Worm (Caenorhabditis elegans): Measurements from ENCODE around the gene irld-50.

DNA sequence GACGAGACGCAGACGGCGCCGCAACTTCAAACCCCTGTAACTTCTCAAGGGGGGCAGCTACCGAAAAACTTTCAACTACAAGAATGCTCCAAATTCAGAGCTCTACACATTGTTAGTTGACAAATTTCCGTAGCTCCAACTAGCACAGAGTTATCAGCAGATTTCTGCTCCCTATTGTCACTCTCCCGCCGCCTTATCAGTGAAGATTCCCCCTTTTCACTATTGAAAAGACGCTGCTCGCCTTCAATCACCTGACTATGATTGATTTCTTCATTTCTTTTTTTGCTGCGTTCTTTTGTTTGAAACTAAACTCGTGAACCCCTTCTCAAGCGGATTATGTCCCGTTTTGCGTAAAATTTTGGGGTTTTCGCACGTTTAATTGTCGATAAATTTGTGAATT is 21.5 kb downstream of the irld-50 start:
- TF ChIP-seq rec-8 (tag; optimal IDR thresholded peaks at IDR 0.05) (no peak), K12H6.12 (tag; optimal IDR thresholded peaks at IDR 0.05) (no peak), Y53G8AR.9 (GFP tag; conservative IDR thresholded peaks at IDR 0.05) (no peak), nhr-27 (tag; optimal IDR thresholded peaks at IDR 0.05) (no peak), F52B5.7 (tag; optimal IDR thresholded peaks at IDR 0.05) (no peak), dpl-1 (GFP tag; optimal IDR thresholded peaks at IDR 0.05) (no peak), efl-1 (GFP tag; optimal IDR thresholded peaks at IDR 0.05) (no peak), lsy-27 (tag; optimal IDR thresholded peaks at IDR 0.05; ENCODE audit: borderline replicate concordance, insufficient read depth) (no peak), tbx-9 (tag; optimal IDR thresholded peaks at IDR 0.05; ENCODE audit: borderline replicate concordance) (no peak), F49E8.2 (tag; optimal IDR thresholded peaks at IDR 0.05; ENCODE audit: insufficient read depth) (no peak), pha-4 (tag; optimal IDR thresholded peaks at IDR 0.05) (no peak)

All from whole organism, young adult.